Worm (Caenorhabditis elegans) whole organism, late embryonic: ENCODE data around the gene tre-2.

Experiments
- C08G9.2 ChIP-seq: sonication (generic microtip); optimal IDR thresholded peaks from 2 replicates; lab custom pipeline; 2016; ENCODE audit warnings: mild to moderate bottlenecking, missing genetic modification characterization, moderate library complexity, missing compliant biosample characterization
- F13H6.1 ChIP-seq: sonication (generic microtip); optimal IDR thresholded peaks from 2 replicates; lab custom pipeline; 2016; ENCODE audit warnings: missing genetic modification characterization, missing compliant biosample characterization
- K09A11.1 ChIP-seq: sonication (generic microtip); optimal IDR thresholded peaks from 2 replicates; lab custom pipeline; 2017; ENCODE audit warnings: antibody characterized with exemption, mild to moderate bottlenecking, missing genetic modification characterization, missing compliant biosample characterization; ENCODE audit not compliant: insufficient read depth
- ceh-14 ChIP-seq: sonication (generic microtip); optimal IDR thresholded peaks from 2 replicates; lab custom pipeline; 2016; ENCODE audit warnings: missing genotype, missing genetic modification characterization, missing compliant biosample characterization
- ceh-18 ChIP-seq: sonication (generic microtip); optimal IDR thresholded peaks from 2 replicates; lab custom pipeline; 2016; ENCODE audit warnings: missing genetic modification characterization, missing compliant biosample characterization
- ceh-24 ChIP-seq: sonication (generic microtip); optimal IDR thresholded peaks from 2 replicates; lab custom pipeline; 2016; ENCODE audit warnings: mild to moderate bottlenecking, missing genetic modification characterization, missing compliant biosample characterization
- ceh-30 ChIP-seq: fragments of 150-350 bp; optimal IDR thresholded peaks from 2 replicates; lab custom pipeline; 2014; ENCODE audit warnings: missing biosample characterization, missing genetic modification characterization
- ceh-31 ChIP-seq: sonication (generic microtip); optimal IDR thresholded peaks from 2 replicates; lab custom pipeline; 2016; ENCODE audit warnings: missing genetic modification characterization, missing compliant biosample characterization
- ceh-9 ChIP-seq: sonication (generic microtip); optimal IDR thresholded peaks from 2 replicates; lab custom pipeline; 2016; ENCODE audit warnings: mild to moderate bottlenecking, missing genetic modification characterization, inconsistent platforms, missing compliant biosample characterization
- dve-1 ChIP-seq: sonication (generic microtip); optimal IDR thresholded peaks from 2 replicates; lab custom pipeline; 2017; ENCODE audit warnings: antibody characterized with exemption, mild to moderate bottlenecking, missing genetic modification characterization, missing compliant biosample characterization
- elt-2 ChIP-seq: sonication (generic microtip); optimal IDR thresholded peaks from 2 replicates; lab custom pipeline; 2016; ENCODE audit warnings: missing genetic modification reagents, missing genetic modification characterization, missing compliant biosample characterization
- fax-1 ChIP-seq: sonication (generic microtip); optimal IDR thresholded peaks from 2 replicates; lab custom pipeline; 2016; ENCODE audit warnings: missing genotype, missing genetic modification characterization, missing compliant biosample characterization
- fkh-10 ChIP-seq: fragments of 150-350 bp; optimal IDR thresholded peaks from 2 replicates; lab custom pipeline; 2014; ENCODE audit warnings: missing biosample characterization, missing genetic modification reagents, missing genetic modification characterization
- fkh-6 ChIP-seq: sonication (generic microtip); optimal IDR thresholded peaks from 2 replicates; lab custom pipeline; 2016; ENCODE audit warnings: missing genetic modification characterization, missing compliant biosample characterization
- gmeb-2 ChIP-seq: sonication (generic microtip); optimal IDR thresholded peaks from 2 replicates; lab custom pipeline; 2016; ENCODE audit warnings: missing genetic modification characterization, inconsistent platforms, missing compliant biosample characterization
- hlh-13 ChIP-seq: fragments of 200-800 bp; sonication (Bioruptor generic); optimal IDR thresholded peaks from 2 replicates; lab custom pipeline; 2018; ENCODE audit warnings: mild to moderate bottlenecking, missing genetic modification characterization, missing compliant biosample characterization
- hlh-6 ChIP-seq: sonication (generic microtip); optimal IDR thresholded peaks from 2 replicates; lab custom pipeline; 2016; ENCODE audit warnings: missing genotype, missing genetic modification characterization, missing compliant biosample characterization
- hlh-8 ChIP-seq: sonication (generic microtip); optimal IDR thresholded peaks from 2 replicates; lab custom pipeline; 2016; ENCODE audit warnings: missing genotype, missing genetic modification characterization, missing compliant biosample characterization
- mec-3 ChIP-seq: sonication (generic microtip); optimal IDR thresholded peaks from 2 replicates; lab custom pipeline; 2016; ENCODE audit warnings: borderline replicate concordance, missing genetic modification characterization, missing compliant biosample characterization
- nfya-1 ChIP-seq: sonication (generic microtip); optimal IDR thresholded peaks from 2 replicates; lab custom pipeline; 2017; ENCODE audit warnings: missing genetic modification characterization, mild to moderate bottlenecking, missing compliant biosample characterization, antibody characterized with exemption, moderate library complexity
- nhr-11 ChIP-seq: fragments of 150-350 bp; optimal IDR thresholded peaks from 2 replicates; lab custom pipeline; 2014; ENCODE audit warnings: missing biosample characterization, missing genetic modification characterization
- nhr-232 ChIP-seq: sonication (generic microtip); optimal IDR thresholded peaks from 2 replicates; lab custom pipeline; 2016; ENCODE audit warnings: missing genetic modification characterization, missing compliant biosample characterization
- npax-4 ChIP-seq: sonication (generic microtip); optimal IDR thresholded peaks from 2 replicates; lab custom pipeline; 2016; ENCODE audit warnings: missing genetic modification characterization, missing compliant biosample characterization
- odd-2 ChIP-seq: sonication (generic microtip); optimal IDR thresholded peaks from 2 replicates; lab custom pipeline; 2017; ENCODE audit warnings: antibody characterized with exemption, mild to moderate bottlenecking, missing genetic modification characterization, missing compliant biosample characterization
- pqm-1 ChIP-seq: sonication (generic microtip); optimal IDR thresholded peaks from 2 replicates; lab custom pipeline; 2016; ENCODE audit warnings: missing genetic modification characterization, missing compliant biosample characterization
- sox-2 ChIP-seq: fragments of 200-800 bp; sonication (Bioruptor generic); IDR thresholded peaks from 2 replicates; pipeline ENCODE4 v1.3.6; 2022; ENCODE audit warnings: missing genetic modification reagents, missing genetic modification characterization, missing compliant biosample characterization
- sox-4 ChIP-seq: sonication (generic microtip); optimal IDR thresholded peaks from 2 replicates; lab custom pipeline; 2017; ENCODE audit warnings: mild to moderate bottlenecking, missing genetic modification characterization, inconsistent platforms, missing compliant biosample characterization
- ttx-3 ChIP-seq: sonication (generic microtip); optimal IDR thresholded peaks from 2 replicates; lab custom pipeline; 2016; ENCODE audit warnings: missing genetic modification reagents, missing genetic modification characterization, missing compliant biosample characterization
- unc-55 ChIP-seq: sonication (generic microtip); optimal IDR thresholded peaks from 2 replicates; lab custom pipeline; 2017; ENCODE audit warnings: missing biosample characterization, missing genetic modification reagents, missing genetic modification characterization
- zip-5 ChIP-seq: sonication (generic microtip); optimal IDR thresholded peaks from 2 replicates; lab custom pipeline; 2016; ENCODE audit warnings: missing genetic modification characterization, missing compliant biosample characterization
- ztf-16 ChIP-seq: sonication (generic microtip); optimal IDR thresholded peaks from 2 replicates; lab custom pipeline; 2017; ENCODE audit warnings: missing genetic modification characterization, missing compliant biosample characterization

The tre-2 gene

DNA sequence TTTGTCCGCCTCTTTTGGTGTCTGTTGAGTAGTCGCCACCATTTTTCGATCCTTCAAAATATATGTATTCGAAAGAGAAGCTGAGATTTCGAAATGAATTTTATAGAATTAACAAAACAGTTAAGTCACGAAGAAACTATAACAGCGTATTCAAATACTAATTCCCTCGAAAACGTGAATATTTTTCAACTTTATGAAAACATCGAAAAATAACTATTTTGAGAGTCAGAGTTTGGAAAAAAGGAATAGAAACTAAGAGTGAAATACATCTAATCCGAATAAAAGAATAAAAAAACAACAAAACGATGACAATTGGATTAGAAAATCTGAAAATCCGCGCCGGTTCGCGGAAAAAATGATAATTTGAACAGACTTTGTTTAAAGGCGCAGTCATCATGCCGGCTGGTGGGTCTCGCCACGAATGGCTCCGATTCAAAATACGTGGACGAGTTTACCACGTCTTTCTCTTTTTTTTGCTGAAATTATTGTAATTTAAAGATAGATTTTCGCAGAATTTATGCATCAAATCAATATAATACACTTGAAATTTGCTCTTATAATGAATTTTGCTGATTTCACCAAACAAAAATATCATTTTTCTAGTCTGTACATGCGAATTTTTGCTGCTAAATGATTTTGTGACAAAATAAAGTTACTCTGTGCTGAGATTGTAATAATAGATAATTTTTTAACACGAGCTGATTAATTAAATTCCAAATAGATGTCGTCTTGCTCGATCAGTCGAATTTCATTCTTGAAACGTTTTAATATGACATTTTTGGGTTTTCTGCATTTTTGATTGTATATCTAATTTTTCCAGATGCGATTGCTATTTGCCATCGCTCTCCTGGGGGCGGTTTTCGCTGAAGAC lies 26.9 kb upstream of the tre-2 start, which contains the start of the genes rpn-1 and ribo-1:
Gene rpn-1 (minus strand): TSS at position 51 of the 871 bp plus-strand sequence.
Gene ribo-1 (plus strand): TSS at position 821 of the 871 bp plus-strand sequence.
- TF ChIP-seq ceh-30 (tag; lab: Kevin White, UChicago) (no peak), gmeb-2 (tag; lab: Kevin White, UChicago) (no peak)
- TF ChIP-seq, all 69 proteins: peak for 0

DNA sequence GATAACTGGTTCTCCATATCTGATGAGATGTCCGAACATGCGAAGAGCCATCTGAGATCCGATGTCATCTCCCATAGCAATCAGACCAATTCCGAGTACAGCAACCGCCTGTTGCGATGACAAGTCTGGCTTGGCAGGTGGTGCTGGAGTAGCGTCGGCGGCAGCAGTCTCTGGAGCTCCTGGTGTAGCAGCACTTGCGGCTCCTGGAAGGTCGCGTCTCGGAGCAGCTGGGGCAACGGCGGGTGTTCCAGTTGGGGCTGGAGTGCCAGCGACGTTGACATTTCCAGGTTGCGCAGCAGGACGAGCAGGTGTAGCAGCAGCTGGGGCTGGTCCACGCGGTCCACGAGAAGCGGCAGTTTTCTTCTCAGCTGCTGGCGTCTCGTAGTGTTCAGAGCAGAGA lies 24.2 kb upstream of the tre-2 start:
- no peak for TF ChIP-seq ceh-9
- no peak for TF ChIP-seq elt-2 (tag; lab: Kevin White, UChicago)
- no peak for TF ChIP-seq zip-5 (tag; lab: Kevin White, UChicago)
- TF ChIP-seq ceh-14 (tag; lab: Kevin White, UChicago) = no peak
- TF ChIP-seq mec-3 = peak; percentile 24
- TF ChIP-seq hlh-13 (GFP tag; lab: Kevin White, UChicago) = no peak
- TF ChIP-seq F13H6.1 (tag; lab: Kevin White, UChicago) = no peak
- TF ChIP-seq nfya-1 (tag; lab: Kevin White, UChicago) = no peak
- no peak for TF ChIP-seq ceh-31
- TF ChIP-seq C08G9.2 (tag; lab: Kevin White, UChicago) = peak; percentile 28
- TF ChIP-seq ceh-30 (tag; lab: Kevin White, UChicago) = no peak
- no peak for TF ChIP-seq K09A11.1 (tag; lab: Kevin White, UChicago)

DNA sequence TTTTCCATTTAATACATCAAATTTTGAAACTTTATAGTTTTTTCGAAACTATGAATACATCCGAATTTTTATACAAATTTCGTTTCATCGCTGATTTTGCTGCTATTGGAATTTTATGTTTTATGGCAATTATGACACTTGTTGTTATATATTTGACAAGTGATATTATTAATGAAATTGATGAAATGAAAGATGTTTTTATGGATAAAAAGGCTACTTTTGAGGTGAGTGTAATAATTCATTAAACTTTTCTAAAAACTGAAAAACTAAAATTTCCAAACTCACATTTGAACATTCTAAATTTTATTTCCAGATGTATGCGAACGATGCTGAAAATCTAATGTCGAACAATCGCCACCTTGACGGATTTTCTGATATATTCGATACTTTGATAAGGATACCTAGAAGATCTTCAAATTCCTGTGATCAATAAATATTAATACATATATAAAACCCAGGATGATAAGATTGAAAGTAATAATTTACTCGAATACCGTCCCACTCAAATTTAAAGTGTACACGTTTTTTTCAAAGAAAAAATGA lies 22.8 kb upstream of the tre-2 start, which contains the start of the genes T22D1.17 and T22D1.8:
Gene T22D1.17 (plus strand): TSS at position 51 of the 543 bp plus-strand sequence.
Gene T22D1.8 (minus strand): TSS at position 402 of the 543 bp plus-strand sequence.
- no peak for TF ChIP-seq sox-2 (GFP tag; lab: Robert Waterston, UW)
- TF ChIP-seq pqm-1 (tag; lab: Kevin White, UChicago) = no peak
- no peak for TF ChIP-seq npax-4 (tag; lab: Kevin White, UChicago)
- no peak for TF ChIP-seq nhr-11 (tag; lab: Kevin White, UChicago)
- TF ChIP-seq ceh-24 = no peak

DNA sequence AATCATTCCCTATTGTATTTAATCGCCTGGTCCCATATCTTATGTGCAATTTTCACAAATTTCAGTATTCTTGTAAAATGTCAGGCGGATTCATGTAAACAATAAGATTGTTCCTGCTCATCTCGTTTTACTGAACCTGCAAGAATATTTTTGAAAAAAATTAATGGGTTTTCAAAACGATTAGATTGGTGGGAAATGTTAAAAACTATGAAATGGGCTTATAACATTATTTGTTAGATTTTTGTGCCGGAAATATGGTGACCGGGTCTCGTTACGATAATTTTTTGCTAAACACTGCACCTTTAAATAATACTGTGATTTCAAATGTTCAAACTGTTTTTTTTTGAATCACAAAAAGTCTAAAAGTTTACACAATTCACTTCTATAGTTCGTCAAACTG lies 22.2 kb upstream of the tre-2 start:
- TF ChIP-seq mec-3 (no peak), unc-55 (GFP tag; lab: Kevin White, UChicago) (no peak), hlh-6 (tag; lab: Kevin White, UChicago) (no peak), odd-2 (tag; lab: Kevin White, UChicago) (no peak), fkh-10 (no peak), pqm-1 (tag; lab: Kevin White, UChicago) (no peak), ceh-31 (no peak), npax-4 (tag; lab: Kevin White, UChicago) (no peak)

DNA sequence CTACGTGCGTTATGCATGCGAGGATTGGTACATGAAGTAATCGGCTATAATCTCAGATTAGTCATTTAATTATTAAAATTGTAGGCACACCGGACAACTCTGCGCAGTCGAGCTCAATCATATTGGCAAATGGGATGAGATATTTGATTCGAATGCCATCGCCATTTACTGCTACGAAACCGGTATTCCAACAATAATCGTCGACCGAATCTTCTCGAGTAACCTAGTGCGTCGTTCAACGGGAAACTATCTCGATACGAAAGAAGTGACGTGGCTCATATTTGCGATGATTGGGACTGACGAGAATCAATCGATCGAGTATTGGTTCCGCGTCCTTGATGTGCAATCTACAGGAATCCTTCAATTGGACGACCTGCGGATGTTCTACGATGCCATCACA lies 21.4 kb upstream of the tre-2 start:
- TF ChIP-seq zip-5 (tag; lab: Kevin White, UChicago) (no peak), fkh-6 (tag; lab: Kevin White, UChicago) (no peak), sox-4 (tag; lab: Kevin White, UChicago) (no peak), hlh-6 (tag; lab: Kevin White, UChicago) (no peak), fkh-10 (no peak), dve-1 (no peak), ttx-3 (tag; lab: Kevin White, UChicago) (no peak), nhr-232 (no peak), hlh-8 (tag; lab: Kevin White, UChicago) (no peak), ceh-18 (tag; lab: Kevin White, UChicago) (no peak), ztf-16 (tag; lab: Kevin White, UChicago) (no peak), F13H6.1 (tag; lab: Kevin White, UChicago) (no peak), fax-1 (tag; lab: Kevin White, UChicago) (no peak)
